Worm (Caenorhabditis elegans): ENCODE results near the gene fbxa-105.

- TF ChIP-seq lsy-2 (tag; optimal IDR thresholded peaks at IDR 0.05) (peak in 1 of 2 experiments; percentile 25), ztf-11 (tag; optimal IDR thresholded peaks at IDR 0.05) (no peak), blmp-1 (tag; optimal IDR thresholded peaks at IDR 0.05; ENCODE audit: insufficient read depth) (peak; percentile 94), snpc-4 (tag; optimal IDR thresholded peaks at IDR 0.05) (no peak), ztf-4 (tag; optimal IDR thresholded peaks at IDR 0.05) (no peak)
These were observed 24.1 kb upstream of the fbxa-105 start, which contains the start of gene F18E3.13 for ce11 chrV:7415780-7416428.
